Fruit fly (Drosophila melanogaster) whole organism, embryonic: ENCODE data around the gene Appl.
A peak's percentile ranks its signal among the peaks of the same experiment; 100 is the strongest.

Experiments
- Antp ChIP-seq: fragments of 200-800 bp; sonication (Bioruptor generic); optimal IDR thresholded peaks from 3 replicates; lab custom pipeline; 2016; ENCODE audit warnings: missing biosample characterization, missing genetic modification characterization
- Atf-2 ChIP-seq: fragments of 200-800 bp; sonication (Bioruptor generic); optimal IDR thresholded peaks from 2 replicates; lab custom pipeline; 2016; ENCODE audit warnings: missing biosample characterization, missing genetic modification characterization
- Bgb ChIP-seq: fragments of 200-800 bp; sonication (Bioruptor generic); IDR thresholded peaks from 2 replicates; pipeline ENCODE4 v1.3.6; 2022; ENCODE audit warnings: missing biosample characterization, missing genetic modification characterization; ENCODE audit not compliant: partially characterized antibody
- Blimp-1 ChIP-seq: fragments of 200-800 bp; sonication (Bioruptor generic); optimal IDR thresholded peaks from 3 replicates; lab custom pipeline; 2018; ENCODE audit warnings: missing biosample characterization, missing genetic modification characterization, mild to moderate bottlenecking, moderate library complexity, missing genetic modification reagents
- CG11093 ChIP-seq: fragments of 200-800 bp; sonication (Bioruptor generic); IDR thresholded peaks from 3 replicates; pipeline ENCODE4 v1.3.6; 2022; ENCODE audit warnings: missing biosample characterization, missing genetic modification characterization
- CG12104 ChIP-seq: fragments of 200-800 bp; sonication (Bioruptor generic); optimal IDR thresholded peaks from 3 replicates; lab custom pipeline; 2016; ENCODE audit warnings: missing biosample characterization, missing genetic modification characterization
- CG12299 ChIP-seq: fragments of 200-800 bp; sonication (Bioruptor generic); optimal IDR thresholded peaks from 2 replicates; lab custom pipeline; 2018; ENCODE audit warnings: missing biosample characterization, mild to moderate bottlenecking, missing genetic modification characterization
- CG13287 ChIP-seq: fragments of 200-800 bp; sonication (Bioruptor generic); IDR thresholded peaks from 2 replicates; pipeline ENCODE4 v1.3.6; 2022; ENCODE audit warnings: missing biosample characterization, missing genetic modification characterization; ENCODE audit not compliant: partially characterized antibody
- CG14667 ChIP-seq: fragments of 200-800 bp; sonication (Bioruptor generic); IDR thresholded peaks from 2 replicates; pipeline ENCODE4 v1.3.6; 2022; ENCODE audit warnings: missing biosample characterization, missing genetic modification characterization
- CG17829 ChIP-seq: fragments of 200-800 bp; optimal IDR thresholded peaks from 2 replicates; lab custom pipeline; 2019; ENCODE audit warnings: missing biosample characterization, mild to moderate bottlenecking, missing genetic modification characterization, moderate library complexity
- CG18619 ChIP-seq: fragments of 200-800 bp; sonication (Bioruptor generic); optimal IDR thresholded peaks from 3 replicates; lab custom pipeline; 2017; ENCODE audit warnings: missing biosample characterization, mild to moderate bottlenecking, missing genetic modification characterization
- CG2712 ChIP-seq: fragments of 200-800 bp; optimal IDR thresholded peaks from 3 replicates; lab custom pipeline; 2019; ENCODE audit warnings: missing biosample characterization, mild to moderate bottlenecking, missing genetic modification characterization, moderate library complexity
- CG3065 ChIP-seq: fragments of 200-800 bp; sonication (Bioruptor generic); optimal IDR thresholded peaks from 2 replicates; lab custom pipeline; 2016; ENCODE audit warnings: missing biosample characterization, missing genetic modification characterization
- CG32532 ChIP-seq: fragments of 200-800 bp; sonication (Bioruptor generic); IDR thresholded peaks from 2 replicates; pipeline ENCODE4 v1.3.6; 2022; ENCODE audit warnings: missing biosample characterization, missing genetic modification characterization
- CG32772 ChIP-seq: fragments of 200-800 bp; sonication (Bioruptor generic); IDR thresholded peaks from 2 replicates; pipeline ENCODE4 v1.3.6; 2022; ENCODE audit warnings: missing biosample characterization, missing genetic modification characterization
- CG3407 ChIP-seq: fragments of 200-800 bp; sonication (Bioruptor generic); optimal IDR thresholded peaks from 2 replicates; lab custom pipeline; 2018; ENCODE audit warnings: missing biosample characterization, mild to moderate bottlenecking, missing genetic modification characterization
- CG3726 ChIP-seq: fragments of 200-800 bp; sonication (Bioruptor generic); IDR thresholded peaks from 3 replicates; pipeline ENCODE4, ENCODE4 v1.3.6; 2022; ENCODE audit warnings: missing biosample characterization, missing genetic modification characterization
- CG3995 ChIP-seq: fragments of 200-800 bp; sonication (Bioruptor generic); optimal IDR thresholded peaks from 3 replicates; lab custom pipeline; 2016; ENCODE audit warnings: missing biosample characterization, missing genetic modification characterization
- CG4707 ChIP-seq: fragments of 200-800 bp; sonication (Bioruptor generic); optimal IDR thresholded peaks from 2 replicates; lab custom pipeline; 2018; ENCODE audit warnings: missing biosample characterization, mild to moderate bottlenecking, missing genetic modification characterization, moderate library complexity
- CG4854 ChIP-seq: fragments of 200-800 bp; sonication (Bioruptor generic); optimal IDR thresholded peaks from 2 replicates; lab custom pipeline; 2016; ENCODE audit warnings: missing biosample characterization, missing genetic modification characterization, inconsistent platforms
- CG5245 ChIP-seq: fragments of 200-800 bp; sonication (Bioruptor generic); optimal IDR thresholded peaks from 3 replicates; lab custom pipeline; 2016; ENCODE audit warnings: missing biosample characterization, missing genetic modification characterization
- CG7987 ChIP-seq: fragments of 200-800 bp; sonication (Bioruptor generic); optimal IDR thresholded peaks from 2 replicates; lab custom pipeline; 2018; ENCODE audit warnings: missing biosample characterization, mild to moderate bottlenecking, missing genetic modification characterization, moderate library complexity
- CG8924 ChIP-seq: fragments of 200-800 bp; optimal IDR thresholded peaks from 3 replicates; lab custom pipeline; 2019; ENCODE audit warnings: missing biosample characterization, mild to moderate bottlenecking, missing genetic modification characterization, moderate library complexity
- CG9609 ChIP-seq: fragments of 200-800 bp; sonication (Bioruptor generic); optimal IDR thresholded peaks from 3 replicates; lab custom pipeline; 2016; ENCODE audit warnings: missing biosample characterization, missing genetic modification characterization
- Drgx ChIP-seq: fragments of 200-800 bp; sonication (Bioruptor generic); IDR thresholded peaks from 2 replicates; pipeline ENCODE4 v1.3.6; 2022; ENCODE audit warnings: missing biosample characterization, missing genetic modification characterization
- Fer1 ChIP-seq: fragments of 200-800 bp; sonication (Bioruptor generic); optimal IDR thresholded peaks from 2 replicates; lab custom pipeline; 2017; ENCODE audit warnings: missing biosample characterization, mild to moderate bottlenecking, missing genetic modification characterization
- Hmr ChIP-seq: fragments of 200-800 bp; sonication (Bioruptor generic); optimal IDR thresholded peaks from 3 replicates; lab custom pipeline; 2017; ENCODE audit warnings: mild to moderate bottlenecking, missing biosample characterization, missing genetic modification reagents, missing genetic modification characterization
- Nf-YA ChIP-seq: fragments of 200-800 bp; sonication (Bioruptor generic); IDR thresholded peaks from 2 replicates; pipeline ENCODE4 v1.3.6; 2022; ENCODE audit warnings: missing biosample characterization, missing genetic modification characterization
- Poxn ChIP-seq: fragments of 200-800 bp; sonication (Bioruptor generic); IDR thresholded peaks from 2 replicates; pipeline ENCODE4 v1.3.6; 2022; ENCODE audit warnings: missing biosample characterization, missing genetic modification characterization
- Sry-β ChIP-seq: fragments of 200-800 bp; sonication (Bioruptor generic); optimal IDR thresholded peaks from 2 replicates; lab custom pipeline; 2018; ENCODE audit warnings: missing biosample characterization, mild to moderate bottlenecking, missing genetic modification characterization, moderate library complexity
- chinmo ChIP-seq: fragments of 200-800 bp; sonication (Bioruptor generic); IDR thresholded peaks from 4 replicates; pipeline ENCODE4 v1.3.6; 2022; ENCODE audit warnings: missing biosample characterization, missing genetic modification characterization; ENCODE audit not compliant: partially characterized antibody
- chm ChIP-seq: fragments of 200-800 bp; sonication (Bioruptor generic); IDR thresholded peaks from 2 replicates; pipeline ENCODE4 v1.3.6; 2022; ENCODE audit warnings: missing biosample characterization, missing genetic modification characterization
- esg ChIP-seq: fragments of 200-800 bp; sonication (Bioruptor generic); conservative IDR thresholded peaks from 2 replicates; pipeline ENCODE4 v1.3.6; 2022; ENCODE audit warnings: missing biosample characterization, missing genetic modification characterization
- exex ChIP-seq: fragments of 200-800 bp; sonication (Bioruptor generic); optimal IDR thresholded peaks from 4 replicates; lab custom pipeline; 2018; ENCODE audit warnings: missing biosample characterization, mild to moderate bottlenecking, missing genetic modification characterization, moderate library complexity
- fd96Cb ChIP-seq: fragments of 200-800 bp; sonication (Bioruptor generic); optimal IDR thresholded peaks from 2 replicates; lab custom pipeline; 2018; ENCODE audit warnings: missing biosample characterization, mild to moderate bottlenecking, missing genetic modification characterization, moderate library complexity
- gcm2 ChIP-seq: fragments of 200-800 bp; sonication (Bioruptor generic); optimal IDR thresholded peaks from 2 replicates; lab custom pipeline; 2016; ENCODE audit warnings: missing biosample characterization, missing genetic modification characterization
- gem ChIP-seq: fragments of 200-800 bp; sonication (Bioruptor generic); optimal IDR thresholded peaks from 2 replicates; lab custom pipeline; 2019; ENCODE audit warnings: missing biosample characterization, mild to moderate bottlenecking, missing genetic modification characterization, moderate library complexity
- grau ChIP-seq: fragments of 200-800 bp; optimal IDR thresholded peaks from 3 replicates; lab custom pipeline; 2019; ENCODE audit warnings: missing biosample characterization, mild to moderate bottlenecking, missing genetic modification characterization, moderate library complexity
- hth ChIP-seq: fragments of >200 bp; optimal IDR thresholded peaks from 2 replicates; lab custom pipeline; 2017; ENCODE audit warnings: inconsistent platforms
- mirr ChIP-seq: fragments of 200-800 bp; sonication (Bioruptor generic); optimal IDR thresholded peaks from 3 replicates; lab custom pipeline; 2018; ENCODE audit warnings: missing biosample characterization, mild to moderate bottlenecking, missing genetic modification characterization
- nerfin-1 ChIP-seq: fragments of 200-800 bp; sonication (Bioruptor generic); optimal IDR thresholded peaks from 3 replicates; lab custom pipeline; 2019; ENCODE audit warnings: missing biosample characterization, mild to moderate bottlenecking, missing genetic modification characterization, moderate library complexity
- oc ChIP-seq: fragments of 200-800 bp; sonication (Bioruptor generic); optimal IDR thresholded peaks from 2 replicates; lab custom pipeline; 2018; ENCODE audit warnings: missing biosample characterization, mild to moderate bottlenecking, missing genetic modification characterization, moderate library complexity
- pnt ChIP-seq: fragments of 200-800 bp; sonication (Bioruptor generic); optimal IDR thresholded peaks from 3 replicates; lab custom pipeline; 2016; ENCODE audit warnings: missing biosample characterization, missing genetic modification characterization
- psq ChIP-seq: fragments of 200-800 bp; sonication (Bioruptor generic); optimal IDR thresholded peaks from 2 replicates; lab custom pipeline; 2017; ENCODE audit warnings: missing biosample characterization, missing genetic modification characterization
- pzg ChIP-seq: fragments of 200-800 bp; sonication (Bioruptor generic); optimal IDR thresholded peaks from 3 replicates; lab custom pipeline; 2018; ENCODE audit warnings: missing biosample characterization, mild to moderate bottlenecking, missing genetic modification characterization, moderate library complexity
- sd ChIP-seq: fragments of 200-800 bp; sonication (Bioruptor generic); optimal IDR thresholded peaks from 3 replicates; lab custom pipeline; 2018; ENCODE audit warnings: missing biosample characterization, mild to moderate bottlenecking, missing genetic modification characterization, moderate library complexity
- stc ChIP-seq: fragments of 200-800 bp; sonication (Bioruptor generic); IDR thresholded peaks from 2 replicates; pipeline ENCODE4 v1.3.6; 2022; ENCODE audit warnings: missing biosample characterization, missing genetic modification characterization
- tap ChIP-seq: fragments of 200-800 bp; optimal IDR thresholded peaks from 3 replicates; lab custom pipeline; 2019; ENCODE audit warnings: missing biosample characterization, mild to moderate bottlenecking, missing genetic modification characterization, moderate library complexity
- tll ChIP-seq, 2 experiments: fragments of 200-800 bp in 1 of 2; fragments of >200 bp in 1 of 2; sonication (Bioruptor generic) in 1 of 2; optimal IDR thresholded peaks; 2 replicates each; lab custom pipeline; 2017 to 2019; ENCODE audit warnings: missing biosample characterization in 2 of 2, missing genetic modification characterization in 2 of 2, mild to moderate bottlenecking in 1 of 2, moderate library complexity in 1 of 2
- ttk ChIP-seq: fragments of 200-800 bp; sonication (Bioruptor generic); IDR thresholded peaks from 2 replicates; pipeline ENCODE4 v2.1.2; 2022; ENCODE audit warnings: missing biosample characterization, missing genetic modification characterization
- usp ChIP-seq: fragments of >200 bp; optimal IDR thresholded peaks from 2 replicates; lab custom pipeline; 2017; ENCODE audit warnings: missing biosample characterization, missing genetic modification characterization

The Appl gene

DNA sequence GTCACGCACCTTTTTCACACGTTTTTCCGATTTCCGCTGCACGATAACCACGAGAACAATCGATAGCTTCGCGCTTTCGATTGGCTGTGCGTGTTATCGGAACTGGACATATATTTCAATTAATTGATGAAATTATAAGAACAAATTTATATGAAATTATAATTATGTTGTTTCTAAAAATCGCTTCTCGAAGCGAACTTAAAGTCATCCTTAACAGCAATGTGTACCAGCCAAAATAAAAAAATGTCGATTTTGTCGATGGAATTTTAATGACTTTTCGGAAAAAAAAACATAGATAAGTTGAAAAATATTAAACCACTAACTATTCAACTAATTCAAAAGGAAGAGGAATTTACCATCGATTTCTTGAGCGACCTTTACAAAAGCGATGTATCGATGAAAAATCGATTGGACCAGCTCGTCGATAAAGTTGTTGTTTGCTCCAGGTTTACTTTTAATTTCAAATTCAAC is 94.9 kb downstream of the Appl start, which contains the start of the genes CG13364 and Hinfp (continued):
- TF ChIP-seq CG12299 (tag; lab: Kevin White, UChicago) (no peak), CG5245 (GFP tag; lab: Kevin White, UChicago) (no peak), sd (tag; lab: Kevin White, UChicago) (peak; percentile 23), Bgb (GFP tag; lab: Robert Waterston, UW) (peak; percentile 64), CG3995 (GFP tag; lab: Kevin White, UChicago) (peak; percentile 6), CG7987 (GFP tag; lab: Kevin White, UChicago) (no peak), tap (tag; lab: Kevin White, UChicago) (no peak), stc (GFP tag; lab: Robert Waterston, UW) (no peak), CG3726 (GFP tag; lab: Robert Waterston, UW) (no peak), CG14667 (no peak), psq (GFP tag; lab: Kevin White, UChicago) (no peak), grau (peak; percentile 3), CG11093 (GFP tag; lab: Robert Waterston, UW) (no peak), exex (tag; lab: Kevin White, UChicago) (no peak), CG32532 (no peak), tll (GFP tag; optimal IDR thresholded peaks at IDR 0.05; lab: Kevin White, UChicago) (no peak), CG3065 (GFP tag; lab: Kevin White, UChicago) (no peak), CG4854 (GFP tag; lab: Kevin White, UChicago) (no peak), Sry-β (GFP tag; lab: Kevin White, UChicago) (no peak), Poxn (GFP tag; lab: Robert Waterston, UW) (no peak), hth (no peak), Blimp-1 (no peak), Nf-YA (GFP tag; lab: Robert Waterston, UW) (no peak), CG17829 (peak; percentile 54), gcm2 (GFP tag; lab: Kevin White, UChicago) (no peak), CG2712 (peak; percentile 32), CG12104 (GFP tag; lab: Kevin White, UChicago) (no peak), Drgx (GFP tag; lab: Robert Waterston, UW) (no peak), esg (GFP tag; lab: Robert Waterston, UW) (no peak), mirr (no peak), CG3407 (no peak), CG9609 (GFP tag; lab: Kevin White, UChicago) (no peak), oc (tag; lab: Kevin White, UChicago) (no peak), Atf-2 (GFP tag; lab: Kevin White, UChicago) (no peak), gem (peak; percentile 19), CG8924 (tag; lab: Kevin White, UChicago) (no peak), chm (GFP tag; lab: Robert Waterston, UW) (no peak), Hmr (GFP tag; lab: Kevin White, UChicago) (no peak), CG18619 (GFP tag; lab: Kevin White, UChicago) (no peak), Fer1 (peak; percentile 37), Antp (GFP tag; lab: Kevin White, UChicago) (no peak), usp (no peak), CG4707 (no peak), pnt (no peak), CG13287 (GFP tag; lab: Robert Waterston, UW) (peak; percentile 75), fd96Cb (tag; lab: Kevin White, UChicago) (no peak), pzg (GFP tag; lab: Kevin White, UChicago) (peak; percentile 24), ttk (GFP tag; lab: Robert Waterston, UW) (no peak), chinmo (GFP tag; lab: Robert Waterston, UW) (peak; percentile 80; the same call in 1 of the 4 replicates), nerfin-1 (tag; lab: Kevin White, UChicago) (peak; percentile 10), CG32772 (GFP tag; lab: Robert Waterston, UW) (no peak)
